Worm (Caenorhabditis elegans): ENCODE data around the gene fbxa-77.

The fbxa-77 gene

DNA sequence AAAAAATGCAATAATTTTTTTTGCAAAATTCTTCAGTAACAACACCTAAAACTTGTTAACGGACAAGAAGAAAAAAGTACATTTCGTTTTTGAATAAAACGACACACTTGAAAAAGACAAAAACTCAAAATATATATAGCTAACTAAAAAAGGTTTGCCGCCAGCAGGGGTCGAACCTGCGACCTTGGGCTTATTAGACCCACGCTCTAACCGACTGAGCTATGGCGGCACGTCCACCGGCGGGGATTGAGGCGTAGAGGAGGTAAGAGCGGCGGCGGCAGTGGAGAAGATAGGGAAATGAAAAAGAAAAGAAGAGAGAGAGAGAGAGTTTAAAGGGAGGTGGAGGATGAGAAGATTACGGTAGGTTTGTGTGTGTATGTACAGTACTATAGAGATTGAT, 31.1 kb upstream of the fbxa-77 start (continued):
- no peak for TF ChIP-seq F39B2.1 (GFP tag; IDR thresholded peaks at IDR 0.05)
- TF ChIP-seq aptf-3 (GFP tag; IDR thresholded peaks at IDR 0.05): no peak
- no peak for TF ChIP-seq Y53F4B.3 (GFP tag; IDR thresholded peaks at IDR 0.05)
- no peak for TF ChIP-seq B0336.3 (GFP tag; IDR thresholded peaks at IDR 0.05)
- TF ChIP-seq tbp1 (GFP tag; optimal IDR thresholded peaks at IDR 0.05): peak; percentile 91
- TF ChIP-seq xnd-1 (tag; optimal IDR thresholded peaks at IDR 0.05): no peak
- TF ChIP-seq nfya-2 (GFP tag; IDR thresholded peaks at IDR 0.05): no peak
- TF ChIP-seq cebp-1 (GFP tag; IDR thresholded peaks at IDR 0.05): no peak
- no peak for TF ChIP-seq cebp-1 (tag; optimal IDR thresholded peaks at IDR 0.05)
- no peak for TF ChIP-seq ceh-40 (GFP tag; IDR thresholded peaks at IDR 0.05)
- no peak for TF ChIP-seq snpc-1.1 (tag; optimal IDR thresholded peaks at IDR 0.05; ENCODE audit: insufficient read depth)
- no peak for TF ChIP-seq F22D6.2 (tag; optimal IDR thresholded peaks at IDR 0.05)
- no peak for TF ChIP-seq ceh-27 (GFP tag; optimal IDR thresholded peaks at IDR 0.05)
- peak; percentile 25 for TF ChIP-seq mxl-1 (tag; optimal IDR thresholded peaks at IDR 0.05)
- TF ChIP-seq unc-130 (GFP tag; optimal IDR thresholded peaks at IDR 0.05): no peak
- TF ChIP-seq rcor-1 (GFP tag; IDR thresholded peaks at IDR 0.05): no peak
- no peak for TF ChIP-seq efl-1 (GFP tag; optimal IDR thresholded peaks at IDR 0.05)
- no peak for TF ChIP-seq hlh-12 (tag; optimal IDR thresholded peaks at IDR 0.05)
- TF ChIP-seq lin-26 (GFP tag; IDR thresholded peaks at IDR 0.05): peak; percentile 73; the same call in 1 of the 2 replicates
- TF ChIP-seq let-526 (GFP tag; IDR thresholded peaks at IDR 0.05): no peak
- TF ChIP-seq F55B11.4 (tag; optimal IDR thresholded peaks at IDR 0.05; ENCODE audit: borderline replicate concordance, insufficient read depth): no peak
- TF ChIP-seq lin-35 (GFP tag; optimal IDR thresholded peaks at IDR 0.05): no peak
- TF ChIP-seq lir-1 (GFP tag; conservative IDR thresholded peaks at IDR 0.05): no peak
- peak; percentile 13 for TF ChIP-seq ztf-26 (tag; optimal IDR thresholded peaks at IDR 0.05)
- no peak for TF ChIP-seq attf-3 (GFP tag; conservative IDR thresholded peaks at IDR 0.05)
- no peak for TF ChIP-seq nhr-179 (tag; optimal IDR thresholded peaks at IDR 0.05)
- no peak for TF ChIP-seq atf-7 (tag; optimal IDR thresholded peaks at IDR 0.05)
- TF ChIP-seq repo-1 (tag; optimal IDR thresholded peaks at IDR 0.05): no peak
- no peak for TF ChIP-seq dpff-1 (tag; optimal IDR thresholded peaks at IDR 0.05)
- TF ChIP-seq nhr-80 (tag; optimal IDR thresholded peaks at IDR 0.05): no peak
- TF ChIP-seq lsl-1 (GFP tag; optimal IDR thresholded peaks at IDR 0.05): peak; percentile 9
- peak; percentile 51 for TF ChIP-seq D2030.7 (GFP tag; IDR thresholded peaks at IDR 0.05)
- peak; percentile 52; the same call in 1 of the 2 replicates for TF ChIP-seq pbrm-1 (GFP tag; IDR thresholded peaks at IDR 0.05)
- TF ChIP-seq Y53G8AR.9 (GFP tag; conservative IDR thresholded peaks at IDR 0.05): peak; percentile 36; the same call in 1 of the 2 replicates
- no peak for TF ChIP-seq F33H1.4 (GFP tag; IDR thresholded peaks at IDR 0.05)
- no peak for TF ChIP-seq B0035.1 (tag; optimal IDR thresholded peaks at IDR 0.05)
- no peak for TF ChIP-seq ceh-100 (GFP tag; IDR thresholded peaks at IDR 0.05)
- no peak for TF ChIP-seq K11D2.4 (GFP tag; IDR thresholded peaks at IDR 0.05)
- TF ChIP-seq K12H6.12 (tag; optimal IDR thresholded peaks at IDR 0.05): no peak
- TF ChIP-seq bed-2 (GFP tag; IDR thresholded peaks at IDR 0.05): no peak
- TF ChIP-seq ztf-22 (GFP tag; optimal IDR thresholded peaks at IDR 0.05): no peak
- TF ChIP-seq hlh-26 (GFP tag; conservative IDR thresholded peaks at IDR 0.05): no peak
- TF ChIP-seq ZK185.1 (tag; optimal IDR thresholded peaks at IDR 0.05; ENCODE audit: poor library complexity, severe bottlenecking): no peak
- TF ChIP-seq rec-8 (tag; optimal IDR thresholded peaks at IDR 0.05): no peak
- TF ChIP-seq nfyb-1 (GFP tag; IDR thresholded peaks at IDR 0.05): 0 out of 2 replicates have a peak, but pooled peaks have one; percentile 45
- TF ChIP-seq F57C9.4 (tag; optimal IDR thresholded peaks at IDR 0.05): no peak
- peak; percentile 47 for TF ChIP-seq hmg-1.2 (GFP tag; IDR thresholded peaks at IDR 0.05)
- TF ChIP-seq mel-28 (tag; optimal IDR thresholded peaks at IDR 0.05; ENCODE audit: borderline replicate concordance): no peak
- TF ChIP-seq aptf-2 (GFP tag; conservative IDR thresholded peaks at IDR 0.05): no peak
- no peak for TF ChIP-seq him-1 (tag; optimal IDR thresholded peaks at IDR 0.05)

Measured in whole organism, young adult.